Worm (Caenorhabditis elegans) whole organism, L4 larva: ENCODE results near the gene noa-1.

Source experiments
- F37D6.2 ChIP-seq: sonication (generic microtip); optimal IDR thresholded peaks from 2 replicates; lab custom pipeline; 2016; ENCODE audit warnings: mild to moderate bottlenecking, missing genetic modification characterization, missing compliant biosample characterization
- T26A8.4 ChIP-seq: fragments of 200-800 bp; sonication (Bioruptor generic); IDR thresholded peaks from 2 replicates; pipeline ENCODE4 v1.3.6; 2022; ENCODE audit warnings: missing genetic modification characterization, missing compliant biosample characterization
- Y48G9A.11 ChIP-seq: fragments of 200-800 bp; sonication (Bioruptor generic); IDR thresholded peaks from 2 replicates; pipeline ENCODE4 v1.3.6; 2022; ENCODE audit warnings: missing genetic modification reagents, missing genetic modification characterization, missing compliant biosample characterization
- aly-2 ChIP-seq: sonication (generic microtip); optimal IDR thresholded peaks from 2 replicates; lab custom pipeline; 2018; ENCODE audit warnings: missing biosample characterization, missing genetic modification characterization
- ama-1 ChIP-seq: fragments of 150-350 bp; optimal IDR thresholded peaks from 2 replicates; lab custom pipeline; 2014; ENCODE audit warnings: inconsistent platforms, mixed read lengths
- arid-1 ChIP-seq: fragments of 200-800 bp; sonication (Bioruptor generic); conservative IDR thresholded peaks from 2 replicates; pipeline ENCODE4 v1.3.6; 2022; ENCODE audit warnings: missing genetic modification reagents, missing genetic modification characterization, missing compliant biosample characterization
- ceh-28 ChIP-seq: fragments of 150-350 bp; optimal IDR thresholded peaks from 2 replicates; lab custom pipeline; 2014; ENCODE audit warnings: missing biosample characterization, missing genetic modification reagents, missing genetic modification characterization
- ceh-62 ChIP-seq: sonication (generic microtip); optimal IDR thresholded peaks from 2 replicates; lab custom pipeline; 2017; ENCODE audit warnings: missing biosample characterization, missing genetic modification characterization
- ctbp-1 ChIP-seq: fragments of 200-800 bp; sonication (Bioruptor generic); IDR thresholded peaks from 2 replicates; pipeline ENCODE4 v1.3.6; 2022; ENCODE audit warnings: missing genetic modification reagents, missing genetic modification characterization, missing compliant biosample characterization
- daf-12 ChIP-seq: fragments of 150-350 bp; optimal IDR thresholded peaks from 2 replicates; lab custom pipeline; 2014; ENCODE audit warnings: missing biosample characterization, missing genetic modification reagents, missing genetic modification characterization
- daf-16 ChIP-seq, 3 experiments: sonication (generic microtip); optimal IDR thresholded peaks; 2 replicates each; lab custom pipeline; 2016 to 2017; ENCODE audit warnings: missing genetic modification characterization in 3 of 3, missing genetic modification reagents in 3 of 3, mild to moderate bottlenecking in 2 of 3, missing compliant biosample characterization in 2 of 3, missing biosample characterization in 1 of 3, moderate library complexity in 1 of 3
- dmd-8 ChIP-seq: fragments of 200-800 bp; sonication (Bioruptor generic); IDR thresholded peaks from 2 replicates; pipeline ENCODE4 v1.3.6; 2022; ENCODE audit warnings: missing genetic modification characterization, missing compliant biosample characterization
- dmd-9 ChIP-seq: fragments of 200-800 bp; sonication (Bioruptor generic); IDR thresholded peaks from 2 replicates; pipeline ENCODE4 v1.3.6; 2022; ENCODE audit warnings: missing genetic modification reagents, missing genetic modification characterization, missing compliant biosample characterization
- dve-1 ChIP-seq: sonication (generic microtip); optimal IDR thresholded peaks from 2 replicates; lab custom pipeline; 2017; ENCODE audit warnings: antibody characterized with exemption, mild to moderate bottlenecking, missing genetic modification characterization, missing compliant biosample characterization; ENCODE audit not compliant: insufficient read depth
- fos-1 ChIP-seq: fragments of 150-350 bp; optimal IDR thresholded peaks from 2 replicates; lab custom pipeline; 2014; ENCODE audit warnings: missing biosample characterization, missing genetic modification characterization
- hlh-11 ChIP-seq: fragments of 200-800 bp; sonication (Bioruptor generic); optimal IDR thresholded peaks from 2 replicates; lab custom pipeline; 2018; ENCODE audit warnings: mild to moderate bottlenecking, missing genetic modification characterization, missing compliant biosample characterization
- hmg-1.1 ChIP-seq: fragments of 200-800 bp; sonication (Bioruptor generic); IDR thresholded peaks from 2 replicates; pipeline ENCODE4 v1.3.6; 2022; ENCODE audit warnings: missing genetic modification reagents, missing genetic modification characterization, missing compliant biosample characterization
- lin-1 ChIP-seq: fragments of 200-800 bp; sonication (Bioruptor generic); IDR thresholded peaks from 2 replicates; pipeline ENCODE4 v1.3.6; 2022; ENCODE audit warnings: missing genetic modification reagents, missing genetic modification characterization, missing compliant biosample characterization
- lsy-2 ChIP-seq, 2 experiments: fragments of 150-350 bp in 1 of 2; sonication (generic microtip) in 1 of 2; optimal IDR thresholded peaks; 2 replicates each; lab custom pipeline; 2014 to 2017; ENCODE audit warnings: missing biosample characterization in 2 of 2, missing genetic modification characterization in 2 of 2
- madf-5 ChIP-seq, 2 experiments: fragments of 200-800 bp; sonication (Bioruptor generic); IDR thresholded peaks; 2 replicates each; pipeline ENCODE4 v1.3.6; 2022; ENCODE audit warnings: missing compliant biosample characterization in 2 of 2, missing genetic modification characterization in 2 of 2
- mdl-1 ChIP-seq, 2 experiments: fragments of 150-350 bp in 1 of 2; sonication (generic microtip) in 1 of 2; optimal IDR thresholded peaks; 2 replicates each; lab custom pipeline; 2014 to 2017; ENCODE audit warnings: missing biosample characterization in 2 of 2, missing genetic modification characterization in 2 of 2
- mep-1 ChIP-seq: fragments of 150-350 bp; sonication (generic microtip); optimal IDR thresholded peaks from 3 replicates; lab custom pipeline; 2014; ENCODE audit warnings: missing biosample characterization, missing genetic modification characterization
- mxl-2 ChIP-seq: fragments of 200-800 bp; sonication (Bioruptor generic); conservative IDR thresholded peaks from 2 replicates; pipeline ENCODE4 v1.3.6; 2022; ENCODE audit warnings: missing genetic modification reagents, missing genetic modification characterization, missing compliant biosample characterization
- nhr-6 ChIP-seq: fragments of 150-350 bp; optimal IDR thresholded peaks from 2 replicates; lab custom pipeline; 2014; ENCODE audit warnings: missing biosample characterization, missing genetic modification characterization
- pqm-1 ChIP-seq: sonication (generic microtip); optimal IDR thresholded peaks from 2 replicates; lab custom pipeline; 2017; ENCODE audit warnings: missing biosample characterization, missing genetic modification characterization
- rbr-2 ChIP-seq: sonication (generic microtip); optimal IDR thresholded peaks from 2 replicates; lab custom pipeline; 2016; ENCODE audit warnings: missing genotype, missing genetic modification characterization, missing compliant biosample characterization
- saeg-2 ChIP-seq: fragments of 200-800 bp; sonication (Bioruptor generic); IDR thresholded peaks from 2 replicates; pipeline ENCODE4 v1.3.6; 2022; ENCODE audit warnings: missing genetic modification reagents, missing genetic modification characterization, missing compliant biosample characterization
- sdz-12 ChIP-seq: fragments of 200-800 bp; sonication (Bioruptor generic); optimal IDR thresholded peaks from 2 replicates; lab custom pipeline; 2018; ENCODE audit warnings: mild to moderate bottlenecking, missing genetic modification characterization, missing compliant biosample characterization
- set-16 ChIP-seq: fragments of 200-800 bp; sonication (Bioruptor generic); IDR thresholded peaks from 2 replicates; pipeline ENCODE4 v1.3.6; 2022; ENCODE audit warnings: missing genetic modification reagents, missing genetic modification characterization, missing compliant biosample characterization
- spr-1 ChIP-seq: sonication (generic microtip); optimal IDR thresholded peaks from 2 replicates; lab custom pipeline; 2016; ENCODE audit warnings: mild to moderate bottlenecking, missing genetic modification characterization, missing compliant biosample characterization
- spr-3 ChIP-seq: fragments of 200-800 bp; sonication (Bioruptor generic); optimal IDR thresholded peaks from 2 replicates; lab custom pipeline; 2018; ENCODE audit warnings: mild to moderate bottlenecking, missing genetic modification characterization, missing compliant biosample characterization
- unc-130 ChIP-seq: sonication (generic microtip); optimal IDR thresholded peaks from 2 replicates; lab custom pipeline; 2016; ENCODE audit warnings: missing genetic modification reagents, missing genetic modification characterization, missing compliant biosample characterization
- unc-62 ChIP-seq, 3 experiments: fragments of 150-350 bp in 1 of 3; sonication (generic microtip); optimal IDR thresholded peaks in 2 of 3; peaks in 1 of 3; 1 replicate in 1 of 3; 2 replicates in 2 of 3; lab custom pipeline; 2014 to 2017; ENCODE audit warnings: missing biosample characterization in 3 of 3, missing genetic modification characterization in 3 of 3, missing genetic modification reagents in 3 of 3, missing genotype in 1 of 3
- zip-11 ChIP-seq: fragments of 200-800 bp; sonication (Bioruptor generic); IDR thresholded peaks from 2 replicates; pipeline ENCODE4 v1.3.6; 2022; ENCODE audit warnings: missing genetic modification characterization, missing compliant biosample characterization

The noa-1 gene

ce11 chrII:13567871-13568270, 27.0 kb upstream of the noa-1 start, which contains the start of gene Y48E1B.3:
Gene Y48E1B.3 (minus strand): TSS chrII:13567971.
- TF ChIP-seq hmg-1.1 (GFP tag; lab: Robert Waterston, UW) (no peak), fos-1 (no peak), T26A8.4 (GFP tag; lab: Robert Waterston, UW) (no peak)

ce11 chrII:13560553-13560952, 19.7 kb upstream of the noa-1 start:
- TF ChIP-seq sdz-12 (GFP tag; lab: Kevin White, UChicago) (no peak), lin-1 (no peak), nhr-6 (tag; lab: Kevin White, UChicago) (no peak), set-16 (GFP tag; lab: Robert Waterston, UW) (peak; percentile 87), spr-3 (GFP tag; lab: Kevin White, UChicago) (no peak), saeg-2 (GFP tag; lab: Robert Waterston, UW) (no peak), mdl-1 (tag; optimal IDR thresholded peaks at IDR 0.05; lab: Kevin White, UChicago) (no peak), hlh-11 (tag; lab: Kevin White, UChicago) (no peak), spr-1 (tag; lab: Kevin White, UChicago) (no peak), rbr-2 (tag; lab: Kevin White, UChicago) (no peak), T26A8.4 (GFP tag; lab: Robert Waterston, UW) (no peak), dmd-9 (no peak), Y48G9A.11 (GFP tag; lab: Robert Waterston, UW) (peak; percentile 30; the same call in 1 of the 2 replicates), zip-11 (GFP tag; lab: Robert Waterston, UW) (no peak)

ce11 chrII:13547545-13547944, 6.7 kb upstream of the noa-1 start, which contains the start of gene ddl-2:
Gene ddl-2 (minus strand): TSS chrII:13547645.
- TF ChIP-seq dve-1 (tag; lab: Kevin White, UChicago) (no peak), unc-62 (GFP tag; optimal IDR thresholded peaks at IDR 0.05 in 1 of 2; lab: Kevin White, UChicago) (no peak), unc-62 (tag; optimal IDR thresholded peaks at IDR 0.05; lab: Kevin White, UChicago) (no peak), arid-1 (GFP tag; lab: Robert Waterston, UW) (no peak), aly-2 (tag; lab: Kevin White, UChicago) (no peak), dmd-8 (no peak), ama-1 (lab: Kevin White, UChicago) (no peak), lsy-2 (tag; optimal IDR thresholded peaks at IDR 0.05; lab: Kevin White, UChicago) (no peak), daf-12 (no peak), pqm-1 (tag; lab: Kevin White, UChicago) (no peak), unc-130 (GFP tag; lab: Kevin White, UChicago) (no peak), madf-5 (GFP tag; IDR thresholded peaks at IDR 0.05; lab: Robert Waterston, UW) (no peak), F37D6.2 (no peak), ctbp-1 (GFP tag; lab: Robert Waterston, UW) (no peak), mep-1 (tag; lab: Kevin White, UChicago) (no peak), Y48G9A.11 (GFP tag; lab: Robert Waterston, UW) (no peak), ceh-28 (tag; lab: Kevin White, UChicago) (no peak), ceh-62 (tag; lab: Kevin White, UChicago) (no peak)

DNA sequence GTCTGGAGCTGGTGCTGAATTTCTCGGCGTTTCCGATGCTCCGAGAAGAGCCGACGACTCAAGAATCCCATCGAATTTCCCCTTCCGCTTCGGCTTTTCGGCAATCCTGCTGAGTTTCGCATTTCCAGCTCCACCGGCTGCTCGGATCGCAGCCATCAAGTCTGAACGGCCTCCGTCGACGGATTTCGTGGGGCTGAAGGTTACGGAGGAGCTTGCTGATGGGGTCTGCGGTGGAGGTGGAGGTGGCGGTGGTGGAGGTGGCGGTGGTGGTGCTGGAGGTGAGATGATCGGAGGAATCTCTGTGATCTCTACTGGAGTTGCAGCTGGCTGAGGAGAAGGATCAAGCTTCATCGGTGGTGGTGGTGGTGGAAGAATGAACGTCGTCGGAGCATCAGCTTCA, 2.1 kb upstream of the noa-1 start:
- TF ChIP-seq arid-1 (GFP tag; lab: Robert Waterston, UW) (no peak), mdl-1 (tag; optimal IDR thresholded peaks at IDR 0.05; lab: Kevin White, UChicago) (no peak), daf-16 (GFP tag; optimal IDR thresholded peaks at IDR 0.05; lab: Kevin White, UChicago) (no peak), daf-16 (tag; optimal IDR thresholded peaks at IDR 0.05; lab: Kevin White, UChicago) (no peak), set-16 (GFP tag; lab: Robert Waterston, UW) (peak; percentile 95), mxl-2 (GFP tag; lab: Robert Waterston, UW) (no peak)
- TF ChIP-seq, all 104 proteins: peak for 1
